Fruit fly (Drosophila melanogaster): ENCODE data around the gene Pgant35A.

Pgant35A gene

dm6 chr2L:14356793-14357372 lies 2.2 kb upstream of the Pgant35A start:
- TF ChIP-seq noc (tag; optimal IDR thresholded peaks at IDR 0.05): no peak

DNA sequence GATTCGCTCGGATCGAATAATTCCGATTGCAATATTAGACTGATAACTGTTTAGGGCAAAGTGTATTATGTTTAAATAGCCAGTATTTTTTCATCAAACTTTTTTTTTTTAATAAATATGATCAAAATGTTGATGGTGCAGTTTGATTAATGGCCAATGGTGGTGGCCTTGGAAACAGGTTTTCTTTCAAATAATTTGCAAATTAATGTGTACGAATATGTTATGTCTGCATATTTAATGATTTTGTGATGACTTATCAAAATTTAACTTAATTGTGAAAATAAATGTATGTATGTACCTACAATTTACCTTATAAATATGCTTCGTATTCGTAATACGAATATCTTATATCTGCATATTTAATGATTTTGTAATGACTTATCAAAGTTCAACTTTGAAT lies 2.2 kb downstream of the Pgant35A start:
- no peak for TF ChIP-seq noc (tag; optimal IDR thresholded peaks at IDR 0.05)

DNA sequence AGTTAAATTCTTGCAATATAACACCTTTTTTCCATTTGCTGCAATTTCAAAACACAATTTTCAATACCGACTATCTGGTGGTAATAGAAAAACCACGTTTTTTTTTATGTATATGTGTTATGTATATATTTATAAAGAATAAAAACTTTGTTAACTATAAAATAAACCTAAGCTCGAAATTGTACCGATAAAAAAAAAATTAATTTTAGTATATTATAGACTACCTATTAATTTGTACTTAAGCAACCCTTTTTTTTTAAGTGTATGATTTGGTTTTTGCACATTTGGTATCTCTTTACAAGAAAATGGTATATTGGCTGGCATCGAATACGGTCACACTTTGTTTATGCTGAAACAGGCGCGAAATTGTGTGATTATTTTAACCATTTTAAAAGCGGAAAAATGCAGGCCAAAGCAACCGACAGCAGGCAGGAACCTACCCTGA lies 2.7 kb downstream of the Pgant35A start, which contains the start of gene spel1:
TSS of gene spel1 (plus strand) at position 334 of the 445 bp plus-strand sequence.
- peak; percentile 43 for TF ChIP-seq noc (tag; optimal IDR thresholded peaks at IDR 0.05)

DNA sequence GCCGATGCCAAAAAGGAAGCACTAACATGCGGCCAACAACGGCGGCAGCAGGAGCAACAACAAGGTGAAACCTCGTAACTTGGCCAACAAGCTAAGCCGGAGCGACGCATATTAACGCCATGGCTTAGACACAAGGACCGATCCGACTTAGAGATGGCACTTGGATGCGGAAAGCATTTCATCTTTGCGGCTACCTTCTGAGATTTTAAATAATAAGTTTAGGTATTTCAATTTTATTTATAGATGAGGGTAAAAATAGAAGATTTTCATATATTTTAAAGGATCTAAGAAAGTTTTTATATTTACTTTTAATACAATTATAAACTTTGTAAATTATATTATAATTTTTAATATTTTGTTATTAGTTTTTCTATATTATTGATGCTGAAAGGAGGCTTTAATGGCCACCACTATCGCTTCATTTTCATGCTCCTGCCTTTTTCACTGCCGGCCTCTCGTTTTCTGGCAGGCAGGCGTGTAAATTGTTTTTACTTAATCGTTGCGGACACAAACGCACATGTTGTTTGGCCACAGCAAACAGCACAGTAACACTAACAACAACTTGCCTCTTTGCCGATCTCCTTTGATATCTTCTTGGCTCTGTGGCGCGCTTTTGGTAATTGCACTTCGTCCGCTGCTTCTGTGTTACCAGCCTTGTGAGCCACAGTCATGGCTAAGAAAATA lies 7.7 kb downstream of the Pgant35A start:
- no peak for TF ChIP-seq noc (tag; optimal IDR thresholded peaks at IDR 0.05)

DNA sequence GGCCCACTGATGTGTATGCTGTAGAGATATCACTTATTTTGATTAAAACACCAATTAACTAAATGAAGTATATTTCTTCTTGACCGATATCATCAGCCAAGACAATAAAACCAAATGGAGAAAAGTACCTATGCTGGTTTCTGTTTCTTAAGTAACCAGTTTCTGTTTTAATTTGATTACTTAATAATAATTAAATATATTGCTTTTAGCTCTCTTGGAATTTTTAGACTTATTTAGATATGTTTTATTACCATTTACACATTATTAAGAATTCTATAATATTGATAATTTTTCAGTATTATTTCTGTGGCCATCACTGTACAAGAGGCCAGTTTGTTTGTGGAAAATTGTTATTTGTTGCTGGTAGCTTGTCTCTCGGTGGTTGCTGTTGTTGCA lies 8.2 kb downstream of the Pgant35A start:
- no peak for TF ChIP-seq noc (tag; optimal IDR thresholded peaks at IDR 0.05)

- no peak for TF ChIP-seq noc (tag; optimal IDR thresholded peaks at IDR 0.05)
Measured at dm6 chr2L:14368833-14369232, 9.8 kb downstream of the Pgant35A start.

DNA sequence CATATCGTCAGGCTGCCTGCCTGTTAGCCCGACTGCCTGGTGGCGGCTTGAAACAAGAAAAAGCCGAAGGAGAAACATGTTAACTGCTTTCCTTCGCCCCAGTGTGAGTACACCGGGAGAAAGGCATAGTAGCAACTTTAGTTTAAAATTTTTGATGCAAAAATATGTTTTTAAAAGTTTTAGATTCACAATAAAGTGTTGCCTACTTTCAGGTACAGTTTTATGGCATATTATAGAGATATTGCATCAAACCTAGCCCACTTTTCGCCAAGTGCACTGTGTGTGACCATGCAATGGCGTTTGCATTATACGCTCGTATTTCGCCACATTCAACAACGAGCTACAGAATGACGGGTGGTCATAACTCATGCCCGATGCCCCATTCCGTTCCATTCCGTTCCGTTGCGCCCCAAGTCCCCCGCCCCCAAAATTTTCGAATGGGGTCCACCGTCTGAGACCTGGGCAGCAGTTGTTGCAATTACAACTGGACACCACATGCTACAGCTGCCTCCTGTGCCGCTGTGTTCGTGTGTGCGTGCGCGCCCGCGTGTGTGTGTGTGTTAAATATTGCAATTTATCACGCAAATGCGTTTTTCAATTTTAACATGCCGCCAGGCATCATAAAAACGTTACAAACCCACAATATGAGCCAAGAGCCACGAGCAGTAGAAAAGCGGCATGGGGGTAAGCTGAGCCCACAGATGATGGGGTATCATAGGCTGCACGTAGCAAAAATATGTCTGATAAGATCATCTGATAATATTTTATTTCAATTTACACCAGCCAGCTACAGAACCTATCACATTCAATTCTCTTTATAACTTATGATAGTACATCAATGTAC lies 11.1 kb downstream of the Pgant35A start:
- TF ChIP-seq noc (tag; optimal IDR thresholded peaks at IDR 0.05): no peak

DNA sequence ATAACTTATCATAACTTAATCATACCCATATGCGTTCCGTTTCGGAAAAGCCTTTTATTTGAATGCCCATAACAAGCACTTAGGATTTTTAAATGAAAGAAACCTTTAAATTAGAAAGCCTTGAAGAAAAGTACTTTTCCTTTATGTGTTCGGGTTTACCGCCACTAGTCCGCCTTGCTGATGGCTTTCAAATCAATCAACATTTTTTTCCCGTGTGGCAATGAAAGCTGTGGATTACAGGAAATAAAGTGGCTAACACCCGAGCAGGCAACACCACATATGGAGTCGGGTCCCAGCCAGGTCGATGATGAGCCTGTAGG lies 11.7 kb downstream of the Pgant35A start:
- no peak for TF ChIP-seq noc (tag; optimal IDR thresholded peaks at IDR 0.05)

dm6 chr2L:14372254-14372717 lies 13.2 kb downstream of the Pgant35A start:
- TF ChIP-seq noc (tag; optimal IDR thresholded peaks at IDR 0.05): peak; percentile 91

- TF ChIP-seq noc (tag; optimal IDR thresholded peaks at IDR 0.05): peak; percentile 1
Measured at dm6 chr2L:14373250-14373649, 14.2 kb downstream of the Pgant35A start.

dm6 chr2L:14374024-14374423 lies 15.0 kb downstream of the Pgant35A start:
- TF ChIP-seq noc (tag; optimal IDR thresholded peaks at IDR 0.05): no peak

DNA sequence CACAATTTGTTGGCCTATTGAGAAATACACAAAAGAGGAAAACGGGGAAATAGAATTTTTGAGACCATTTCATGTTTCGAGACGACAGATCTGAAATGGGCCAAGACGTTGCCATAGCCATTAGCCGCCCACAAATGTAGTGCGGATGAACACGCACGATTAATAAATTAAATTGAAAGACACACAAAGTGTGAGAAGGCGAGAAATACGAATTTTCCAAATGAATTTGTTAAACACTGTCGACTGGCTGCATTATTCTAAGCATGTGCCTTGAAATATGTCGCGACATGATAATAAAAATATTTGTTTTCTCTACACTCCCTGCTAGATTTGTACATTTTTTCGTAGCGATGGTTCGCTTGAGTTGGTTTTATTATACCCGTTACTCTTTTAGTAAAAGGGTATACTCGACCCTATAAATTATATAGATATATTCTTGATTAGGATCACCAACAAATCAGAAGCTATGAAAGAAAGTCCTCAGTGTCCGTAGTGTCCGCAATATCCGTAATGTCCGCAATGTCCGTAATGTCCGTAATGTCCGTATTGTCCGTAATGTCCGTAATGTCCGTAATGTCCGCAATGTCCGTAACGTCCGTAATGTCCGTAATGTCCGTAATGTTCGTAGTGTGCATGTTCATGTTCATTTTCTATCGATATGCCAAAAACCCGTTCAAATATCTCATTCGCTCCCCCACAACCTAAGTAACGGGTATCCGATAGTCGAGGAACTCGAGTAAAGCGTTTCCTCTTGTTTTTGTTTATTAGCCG lies 17.6 kb downstream of the Pgant35A start:
- TF ChIP-seq noc (tag; optimal IDR thresholded peaks at IDR 0.05): peak; percentile 62

DNA sequence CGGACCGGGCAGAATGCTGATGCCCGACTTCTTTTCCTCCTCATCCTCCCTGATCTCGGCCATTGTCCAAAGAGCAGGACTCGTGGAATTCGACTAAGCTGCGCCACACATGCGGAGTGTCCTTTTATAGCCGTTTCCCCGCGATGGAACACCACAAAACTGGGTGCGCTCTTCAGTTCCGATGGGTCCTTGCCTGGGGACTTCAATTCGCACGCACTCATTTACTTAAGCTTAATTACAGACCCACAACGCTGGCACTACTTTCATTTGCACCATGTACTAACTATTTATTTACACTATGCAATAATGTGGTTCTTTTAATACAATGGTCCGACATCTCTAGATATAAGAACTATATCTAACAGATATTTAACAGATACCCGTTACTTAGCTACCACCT lies 22.0 kb downstream of the Pgant35A start, which contains the start of gene ppk:
TSS of gene ppk (minus strand) at position 101 of the 400 bp plus-strand sequence.
- no peak for TF ChIP-seq noc (tag; optimal IDR thresholded peaks at IDR 0.05)

dm6 chr2L:14381881-14382280 lies 22.8 kb downstream of the Pgant35A start:
- TF ChIP-seq noc (tag; optimal IDR thresholded peaks at IDR 0.05): no peak

DNA sequence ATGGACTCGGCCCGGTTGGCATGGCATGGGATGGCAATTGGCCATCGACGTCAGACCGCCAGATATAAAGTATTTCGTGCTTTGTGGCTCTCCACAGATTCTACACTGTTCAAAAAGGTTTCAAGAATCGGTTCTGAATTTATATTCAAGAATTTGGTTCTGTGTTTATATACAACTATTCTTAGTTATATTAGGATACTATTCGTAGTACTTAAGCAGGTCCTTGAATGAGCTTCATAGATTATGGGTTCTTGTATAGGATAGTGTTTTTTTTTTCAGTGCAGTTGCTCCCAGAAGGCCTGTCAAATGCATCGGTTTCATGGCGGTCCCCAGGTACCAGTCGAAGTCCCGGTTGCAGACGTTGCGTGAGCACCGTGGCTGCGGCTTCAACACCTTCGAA lies 27.5 kb downstream of the Pgant35A start:
- no peak for TF ChIP-seq noc (tag; optimal IDR thresholded peaks at IDR 0.05)

DNA sequence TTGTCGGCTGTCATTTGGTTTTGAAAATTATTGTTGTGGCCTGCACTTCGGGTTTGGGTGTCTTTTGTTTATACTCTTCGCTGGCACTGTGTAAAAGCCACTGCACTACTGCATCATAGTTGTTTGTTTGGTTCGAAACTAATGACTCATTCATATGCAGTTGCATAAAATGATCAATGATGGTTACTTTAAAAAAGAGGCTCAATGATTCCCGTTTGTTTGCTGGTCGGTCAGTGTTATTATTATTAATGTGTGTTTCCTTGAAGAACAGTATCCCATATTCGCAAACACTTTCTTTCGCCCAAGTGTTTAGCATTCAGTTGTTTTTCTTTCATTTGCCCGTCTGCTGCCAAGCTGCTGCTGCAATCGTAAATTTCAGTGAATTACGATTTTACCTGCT lies 29.4 kb downstream of the Pgant35A start:
- no peak for TF ChIP-seq noc (tag; optimal IDR thresholded peaks at IDR 0.05)
